Worm (Caenorhabditis elegans) whole organism, early embryonic: Measurements from ENCODE around the gene T04A6.1.

ENCODE experiments used
- B0310.2 ChIP-seq: sonication (generic microtip); optimal IDR thresholded peaks from 2 replicates; lab custom pipeline; 2016; ENCODE audit warnings: mild to moderate bottlenecking, missing genetic modification characterization, missing compliant biosample characterization
- F13C5.2 ChIP-seq: sonication (generic microtip); optimal IDR thresholded peaks from 2 replicates; lab custom pipeline; 2017; ENCODE audit warnings: mild to moderate bottlenecking, missing genetic modification characterization, inconsistent platforms, missing compliant biosample characterization
- aly-1 ChIP-seq: sonication (generic microtip); optimal IDR thresholded peaks from 2 replicates; lab custom pipeline; 2016; ENCODE audit warnings: missing genetic modification characterization, missing compliant biosample characterization
- ama-1 ChIP-seq: fragments of 150-350 bp; optimal IDR thresholded peaks from 2 replicates; lab custom pipeline; 2014
- ceh-13 ChIP-seq: fragments of 200-800 bp; sonication (Bioruptor generic); optimal IDR thresholded peaks from 2 replicates; lab custom pipeline; 2018; ENCODE audit warnings: mild to moderate bottlenecking, missing genetic modification characterization, missing compliant biosample characterization
- hmg-4 ChIP-seq: fragments of 200-800 bp; sonication (Bioruptor generic); optimal IDR thresholded peaks from 2 replicates; lab custom pipeline; 2018; ENCODE audit warnings: mild to moderate bottlenecking, missing genetic modification characterization, missing compliant biosample characterization
- hnd-1 ChIP-seq: sonication (generic microtip); optimal IDR thresholded peaks from 2 replicates; lab custom pipeline; 2016; ENCODE audit warnings: missing genetic modification characterization, missing compliant biosample characterization
- scrt-1 ChIP-seq: fragments of 200-800 bp; sonication (Bioruptor generic); IDR thresholded peaks from 2 replicates; pipeline ENCODE4 v1.3.6; 2022; ENCODE audit warnings: missing genetic modification characterization, missing compliant biosample characterization
- sea-1 ChIP-seq: fragments of 200-800 bp; sonication (Bioruptor generic); conservative IDR thresholded peaks from 2 replicates; pipeline ENCODE4 v1.3.6; 2022; ENCODE audit warnings: missing genetic modification characterization, missing compliant biosample characterization
- tra-4 ChIP-seq: sonication (generic microtip); optimal IDR thresholded peaks from 2 replicates; lab custom pipeline; 2017; ENCODE audit warnings: missing genetic modification characterization, missing compliant biosample characterization

- TF ChIP-seq hnd-1 = no peak
- no peak for TF ChIP-seq ama-1 (lab: Kevin White, UChicago)
- TF ChIP-seq B0310.2 (tag; lab: Kevin White, UChicago) = no peak
- no peak for TF ChIP-seq scrt-1 (GFP tag; lab: Robert Waterston, UW)
- TF ChIP-seq F13C5.2 (tag; lab: Kevin White, UChicago) = no peak
- TF ChIP-seq tra-4 (tag; lab: Kevin White, UChicago) = no peak
- no peak for TF ChIP-seq sea-1 (GFP tag; lab: Robert Waterston, UW)
- TF ChIP-seq aly-1 (tag; lab: Kevin White, UChicago) = no peak
- TF ChIP-seq hmg-4 (GFP tag; lab: Kevin White, UChicago) = no peak
- TF ChIP-seq ceh-13 (GFP tag; lab: Kevin White, UChicago) = no peak
Observed at ce11 chrIII:7619846-7620245, 3.5 kb downstream of the T04A6.1 start.
